Fruit fly (Drosophila melanogaster) whole organism, embryonic: Measurements from ENCODE around the gene CG46313.

Source experiments
- BEAF-32 ChIP-seq: fragments of 200-800 bp; sonication (Bioruptor generic); optimal IDR thresholded peaks from 3 replicates; lab custom pipeline; 2017; ENCODE audit warnings: missing biosample characterization, missing genetic modification characterization, mild to moderate bottlenecking, moderate library complexity, missing genetic modification reagents
- Bgb ChIP-seq: fragments of 200-800 bp; sonication (Bioruptor generic); IDR thresholded peaks from 2 replicates; pipeline ENCODE4 v1.3.6; 2022; ENCODE audit warnings: missing biosample characterization, missing genetic modification characterization; ENCODE audit not compliant: partially characterized antibody
- CG10366 ChIP-seq: fragments of 200-800 bp; sonication (Bioruptor generic); IDR thresholded peaks from 2 replicates; pipeline ENCODE4 v1.3.6; 2022; ENCODE audit warnings: missing biosample characterization, missing genetic modification characterization
- CG11247 ChIP-seq: fragments of 200-800 bp; sonication (Bioruptor generic); IDR thresholded peaks from 2 replicates; pipeline ENCODE4 v1.3.6; 2022; ENCODE audit warnings: missing biosample characterization, missing genetic modification characterization
- CG11695 ChIP-seq: fragments of 200-800 bp; sonication (Bioruptor generic); IDR thresholded peaks from 3 replicates; pipeline ENCODE4 v1.3.6; 2022; ENCODE audit warnings: missing biosample characterization, missing genetic modification characterization
- CG11723 ChIP-seq: fragments of 200-800 bp; sonication (Bioruptor generic); optimal IDR thresholded peaks from 2 replicates; lab custom pipeline; 2017; ENCODE audit warnings: missing biosample characterization, mild to moderate bottlenecking, missing genetic modification characterization
- CG12104 ChIP-seq: fragments of 200-800 bp; sonication (Bioruptor generic); optimal IDR thresholded peaks from 3 replicates; lab custom pipeline; 2016; ENCODE audit warnings: missing biosample characterization, missing genetic modification characterization
- CG14050 ChIP-seq: fragments of 200-800 bp; sonication (Bioruptor generic); IDR thresholded peaks from 3 replicates; pipeline ENCODE4 v1.3.6; 2022; ENCODE audit warnings: missing biosample characterization, missing genetic modification characterization
- CG18476 ChIP-seq: fragments of 200-800 bp; sonication (Bioruptor generic); optimal IDR thresholded peaks from 2 replicates; lab custom pipeline; 2016; ENCODE audit warnings: missing biosample characterization, mild to moderate bottlenecking, missing genetic modification characterization
- CG2120 ChIP-seq: fragments of 200-800 bp; sonication (Bioruptor generic); optimal IDR thresholded peaks from 3 replicates; lab custom pipeline; 2016; ENCODE audit warnings: missing biosample characterization, missing genetic modification characterization
- CG2875 ChIP-seq: fragments of 200-800 bp; sonication (Bioruptor generic); optimal IDR thresholded peaks from 2 replicates; lab custom pipeline; 2017; ENCODE audit warnings: missing biosample characterization, mild to moderate bottlenecking, missing genetic modification characterization, missing genetic modification reagents
- CG31365 ChIP-seq: fragments of 200-800 bp; sonication (Bioruptor generic); optimal IDR thresholded peaks from 2 replicates; lab custom pipeline; 2018; ENCODE audit warnings: missing biosample characterization, mild to moderate bottlenecking, missing genetic modification characterization
- CG31441 ChIP-seq: fragments of 200-800 bp; sonication (Bioruptor generic); IDR thresholded peaks from 2 replicates; pipeline ENCODE4 v1.3.6; 2022; ENCODE audit warnings: missing biosample characterization, missing genetic modification characterization
- CG33557 ChIP-seq: fragments of 200-800 bp; sonication (Bioruptor generic); optimal IDR thresholded peaks from 2 replicates; lab custom pipeline; 2019; ENCODE audit warnings: missing biosample characterization, mild to moderate bottlenecking, missing genetic modification characterization, moderate library complexity
- CG3726 ChIP-seq: fragments of 200-800 bp; sonication (Bioruptor generic); IDR thresholded peaks from 3 replicates; pipeline ENCODE4, ENCODE4 v1.3.6; 2022; ENCODE audit warnings: missing biosample characterization, missing genetic modification characterization
- CG6272 ChIP-seq: fragments of 200-800 bp; sonication (Bioruptor generic); IDR thresholded peaks from 2 replicates; pipeline ENCODE4 v1.3.6; 2022; ENCODE audit warnings: missing biosample characterization, missing genetic modification characterization
- CG7357 ChIP-seq: fragments of 200-800 bp; sonication (Bioruptor generic); IDR thresholded peaks from 3 replicates; pipeline ENCODE4 v1.3.6; 2022; ENCODE audit warnings: missing biosample characterization, missing genetic modification characterization
- CG9437 ChIP-seq: fragments of 200-800 bp; sonication (Bioruptor generic); optimal IDR thresholded peaks from 2 replicates; lab custom pipeline; 2018; ENCODE audit warnings: missing biosample characterization, mild to moderate bottlenecking, missing genetic modification characterization
- CHES-1-like ChIP-seq: fragments of 200-800 bp; sonication (Bioruptor generic); optimal IDR thresholded peaks from 2 replicates; lab custom pipeline; 2016; ENCODE audit warnings: missing biosample characterization, missing genetic modification characterization
- Dad ChIP-seq: fragments of 200-800 bp; sonication (Bioruptor generic); optimal IDR thresholded peaks from 3 replicates; lab custom pipeline; 2016; ENCODE audit warnings: missing biosample characterization, missing genetic modification characterization
- Dref ChIP-seq: fragments of 200-800 bp; sonication (Bioruptor generic); IDR thresholded peaks from 2 replicates; pipeline ENCODE4 v1.3.6; 2022; ENCODE audit warnings: missing biosample characterization, missing genetic modification characterization
- Eip74EF ChIP-seq, 2 experiments: fragments of 200-800 bp in 1 of 2; fragments of >200 bp in 1 of 2; sonication (Bioruptor generic) in 1 of 2; optimal IDR thresholded peaks; 2 replicates each; lab custom pipeline; 2017 to 2019; ENCODE audit warnings: missing biosample characterization in 2 of 2, missing genetic modification characterization in 2 of 2, mild to moderate bottlenecking in 1 of 2, moderate library complexity in 1 of 2
- GATAe ChIP-seq: fragments of 200-800 bp; sonication (Bioruptor generic); conservative IDR thresholded peaks from 2 replicates; pipeline ENCODE4 v1.3.6; 2022; ENCODE audit warnings: missing biosample characterization, missing genetic modification characterization
- Gug ChIP-seq: fragments of 200-800 bp; sonication (Bioruptor generic); IDR thresholded peaks from 4 replicates; pipeline ENCODE4 v1.3.6; 2022; ENCODE audit warnings: missing biosample characterization, missing genetic modification characterization
- H15 ChIP-seq: fragments of 200-800 bp; sonication (Bioruptor generic); IDR thresholded peaks from 3 replicates; pipeline ENCODE4 v1.3.6; 2022; ENCODE audit warnings: missing biosample characterization, missing genetic modification characterization
- HLH3B ChIP-seq: fragments of 200-800 bp; sonication (Bioruptor generic); IDR thresholded peaks from 2 replicates; pipeline ENCODE4 v1.3.6; 2022; ENCODE audit warnings: missing biosample characterization, missing genetic modification characterization
- NC2β ChIP-seq: fragments of 200-800 bp; sonication (Bioruptor generic); optimal IDR thresholded peaks from 2 replicates; lab custom pipeline; 2016; ENCODE audit warnings: missing biosample characterization, missing genetic modification characterization
- Opbp ChIP-seq: fragments of 200-800 bp; sonication (Bioruptor generic); IDR thresholded peaks from 3 replicates; pipeline ENCODE4 v1.3.6; 2022; ENCODE audit warnings: missing biosample characterization, missing genetic modification characterization; ENCODE audit not compliant: partially characterized antibody
- Sry-β ChIP-seq: fragments of 200-800 bp; sonication (Bioruptor generic); optimal IDR thresholded peaks from 2 replicates; lab custom pipeline; 2018; ENCODE audit warnings: missing biosample characterization, mild to moderate bottlenecking, missing genetic modification characterization, moderate library complexity
- Xbp1 ChIP-seq: fragments of 200-800 bp; sonication (Bioruptor generic); optimal IDR thresholded peaks from 3 replicates; lab custom pipeline; 2016; ENCODE audit warnings: missing biosample characterization, mild to moderate bottlenecking, missing genetic modification characterization
- al ChIP-seq: fragments of 200-800 bp; sonication (Bioruptor generic); IDR thresholded peaks from 2 replicates; pipeline ENCODE4 v1.3.6; 2022; ENCODE audit warnings: missing biosample characterization, missing genetic modification characterization
- bowl ChIP-seq: fragments of 200-800 bp; sonication (Bioruptor generic); IDR thresholded peaks from 2 replicates; pipeline ENCODE4 v1.3.6; 2022; ENCODE audit warnings: missing biosample characterization, missing genetic modification characterization
- bsh ChIP-seq, 2 experiments: fragments of 200-800 bp; sonication (Bioruptor generic); optimal IDR thresholded peaks; 2 replicates each; lab custom pipeline; 2017 to 2018; ENCODE audit warnings: mild to moderate bottlenecking in 2 of 2, missing biosample characterization in 2 of 2, missing genetic modification characterization in 2 of 2, moderate library complexity in 1 of 2
- cad ChIP-seq: fragments of >200 bp; optimal IDR thresholded peaks from 2 replicates; lab custom pipeline; 2017; ENCODE audit warnings: missing biosample characterization, missing genetic modification characterization
- dati ChIP-seq: fragments of 200-800 bp; sonication (Bioruptor generic); IDR thresholded peaks from 2 replicates; pipeline ENCODE4 v1.3.6; 2022; ENCODE audit warnings: missing biosample characterization, missing genetic modification characterization
- disco-r ChIP-seq: fragments of 200-800 bp; sonication (Bioruptor generic); optimal IDR thresholded peaks from 2 replicates; lab custom pipeline; 2016; ENCODE audit warnings: missing biosample characterization, missing genetic modification characterization
- ewg ChIP-seq: fragments of 200-800 bp; sonication (Bioruptor generic); optimal IDR thresholded peaks from 3 replicates; lab custom pipeline; 2017; ENCODE audit warnings: mild to moderate bottlenecking, missing biosample characterization, missing genetic modification reagents, missing genetic modification characterization
- gcm ChIP-seq: fragments of 200-800 bp; sonication (Bioruptor generic); optimal IDR thresholded peaks from 2 replicates; lab custom pipeline; 2019; ENCODE audit warnings: missing biosample characterization, mild to moderate bottlenecking, missing genetic modification characterization, moderate library complexity
- lola ChIP-seq, 3 experiments: fragments of >200 bp in 2 of 3; fragments of 200-800 bp in 1 of 3; sonication (Bioruptor generic) in 1 of 3; optimal IDR thresholded peaks; 2 replicates each; lab custom pipeline; 2017 to 2019; ENCODE audit warnings: missing biosample characterization in 3 of 3, missing genetic modification characterization in 3 of 3, mild to moderate bottlenecking in 1 of 3, moderate library complexity in 1 of 3
- nerfin-1 ChIP-seq: fragments of 200-800 bp; sonication (Bioruptor generic); optimal IDR thresholded peaks from 3 replicates; lab custom pipeline; 2019; ENCODE audit warnings: missing biosample characterization, mild to moderate bottlenecking, missing genetic modification characterization, moderate library complexity
- onecut ChIP-seq: fragments of 200-800 bp; sonication (Bioruptor generic); IDR thresholded peaks from 2 replicates; pipeline ENCODE4 v1.3.6; 2022; ENCODE audit warnings: missing biosample characterization, missing genetic modification characterization
- prd ChIP-seq, 3 experiments: fragments of >200 bp in 2 of 3; fragments of 200-800 bp in 1 of 3; sonication (Bioruptor generic) in 1 of 3; optimal IDR thresholded peaks in 2 of 3; IDR thresholded peaks in 1 of 3; 2 replicates in 2 of 3; 3 replicates in 1 of 3; pipeline versions ENCODE4 v1.3.6 to Lab custom; 2017 to 2022; ENCODE audit warnings: missing biosample characterization in 1 of 3, missing genetic modification characterization in 1 of 3
- sna ChIP-seq: fragments of 200-800 bp; sonication (Bioruptor generic); IDR thresholded peaks from 2 replicates; pipeline ENCODE4 v1.3.6; 2022; ENCODE audit warnings: missing biosample characterization, missing genetic modification characterization; ENCODE audit not compliant: partially characterized antibody
- ssp ChIP-seq: fragments of 200-800 bp; sonication (Bioruptor generic); IDR thresholded peaks from 2 replicates; pipeline ENCODE4 v1.3.6; 2022; ENCODE audit warnings: missing biosample characterization, missing genetic modification characterization
- tap ChIP-seq: fragments of 200-800 bp; optimal IDR thresholded peaks from 3 replicates; lab custom pipeline; 2019; ENCODE audit warnings: missing biosample characterization, mild to moderate bottlenecking, missing genetic modification characterization, moderate library complexity
- tgo ChIP-seq: fragments of 200-800 bp; sonication (Bioruptor generic); IDR thresholded peaks from 3 replicates; pipeline ENCODE4 v1.3.6; 2022; ENCODE audit warnings: missing biosample characterization, missing genetic modification characterization
- tin ChIP-seq: fragments of 200-800 bp; sonication (Bioruptor generic); optimal IDR thresholded peaks from 3 replicates; lab custom pipeline; 2016; ENCODE audit warnings: missing biosample characterization, missing genetic modification characterization
- z ChIP-seq: fragments of 200-800 bp; sonication (Bioruptor generic); IDR thresholded peaks from 3 replicates; pipeline ENCODE4 v1.3.6; 2022; ENCODE audit warnings: missing biosample characterization, missing genetic modification characterization

The CG46313 gene

DNA sequence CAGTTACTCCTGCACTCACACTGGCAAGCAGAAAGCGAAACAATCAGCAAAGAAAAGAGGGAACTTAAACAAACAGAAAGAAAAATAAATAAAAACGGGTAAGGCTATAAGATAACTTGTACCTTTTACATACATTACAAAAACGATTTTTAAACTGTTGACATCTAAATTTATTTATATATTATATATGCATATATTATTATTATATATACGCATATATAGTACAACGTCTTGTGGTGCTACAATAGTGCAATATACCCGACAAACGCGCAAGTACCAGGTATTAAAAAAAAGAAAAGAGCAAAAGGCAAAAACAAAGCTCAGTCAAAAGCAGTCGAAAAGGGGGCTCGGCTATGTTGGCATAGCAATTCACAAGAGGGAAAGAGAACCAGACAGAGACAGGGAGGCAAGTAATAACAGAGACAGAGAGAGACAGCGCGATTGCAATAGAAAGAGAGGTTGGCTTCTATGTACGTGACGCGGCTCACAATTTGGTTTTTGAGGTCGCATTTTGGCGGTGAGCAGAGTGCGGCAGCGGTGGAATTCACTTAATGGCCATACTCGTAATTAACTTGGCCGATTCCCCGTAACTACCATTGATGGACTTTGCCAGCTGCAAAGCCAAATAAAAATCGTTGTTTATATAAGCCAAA is 24.2 kb upstream of the CG46313 start (continued):
- TF ChIP-seq bsh (GFP tag; optimal IDR thresholded peaks at IDR 0.05; lab: Kevin White, UChicago), result peak; percentile 88 to 92
- TF ChIP-seq prd (optimal IDR thresholded peaks at IDR 0.05; lab: Kevin White, UChicago), result no peak
- TF ChIP-seq prd (GFP tag; IDR thresholded peaks at IDR 0.05; lab: Robert Waterston, UW), result peak; percentile 86
- no peak for TF ChIP-seq GATAe (GFP tag; lab: Robert Waterston, UW)
- peak; percentile 88 for TF ChIP-seq CG10366
- no peak for TF ChIP-seq CG3726
- TF ChIP-seq dati (GFP tag; lab: Robert Waterston, UW), result 0 out of 2 replicates have a peak, but pooled peaks have one; percentile 27
- peak; percentile 31; the same call in 1 of the 3 replicates for TF ChIP-seq CG7357 (GFP tag; lab: Robert Waterston, UW)
- peak; percentile 58; the same call in 1 of the 2 replicates for TF ChIP-seq onecut (GFP tag; lab: Robert Waterston, UW)
- peak in 1 of 2 experiments; percentile 61 for TF ChIP-seq Eip74EF (GFP tag; optimal IDR thresholded peaks at IDR 0.05; lab: Kevin White, UChicago)
- TF ChIP-seq Bgb (GFP tag; lab: Robert Waterston, UW), result no peak; the same call in 1 of the 2 replicates
- TF ChIP-seq Gug (GFP tag; lab: Robert Waterston, UW), result peak; percentile 77
- no peak for TF ChIP-seq Sry-β (GFP tag; lab: Kevin White, UChicago)
- TF ChIP-seq CG2875 (GFP tag; lab: Kevin White, UChicago), result peak; percentile 72
- peak; percentile 66 for TF ChIP-seq tap (tag; lab: Kevin White, UChicago)
- TF ChIP-seq ssp (GFP tag; lab: Robert Waterston, UW), result peak; percentile 78
- peak; percentile 32; the same call in 1 of the 2 replicates for TF ChIP-seq al (GFP tag; lab: Robert Waterston, UW)
- TF ChIP-seq ewg (GFP tag; lab: Kevin White, UChicago), result peak; percentile 66
- no peak for TF ChIP-seq Opbp (GFP tag; lab: Robert Waterston, UW)
- peak; percentile 32 for TF ChIP-seq CG18476 (GFP tag; lab: Kevin White, UChicago)
- peak; percentile 56 for TF ChIP-seq CG12104 (GFP tag; lab: Kevin White, UChicago)
- no peak for TF ChIP-seq NC2β
- TF ChIP-seq CG11247 (GFP tag; lab: Robert Waterston, UW), result peak; percentile 63; the same call in 1 of the 2 replicates
- peak; percentile 2 for TF ChIP-seq nerfin-1 (tag; lab: Kevin White, UChicago)
- TF ChIP-seq CG11723 (GFP tag; lab: Kevin White, UChicago), result peak; percentile 22
- TF ChIP-seq CG9437 (GFP tag; lab: Kevin White, UChicago), result peak; percentile 18
- no peak for TF ChIP-seq CG33557 (GFP tag; lab: Kevin White, UChicago)
- TF ChIP-seq sna (GFP tag; lab: Robert Waterston, UW), result no peak
- peak; percentile 80 for TF ChIP-seq CG11695 (GFP tag; lab: Robert Waterston, UW)
- peak; percentile 60 for TF ChIP-seq tin (GFP tag; lab: Kevin White, UChicago)
- 0 out of 2 replicates have a peak, but pooled peaks have one; percentile 49 for TF ChIP-seq bowl
- TF ChIP-seq HLH3B (GFP tag; lab: Robert Waterston, UW), result peak; percentile 92
- TF ChIP-seq CG2120 (GFP tag; lab: Kevin White, UChicago), result no peak
- peak; percentile 81 for TF ChIP-seq CG31441
- TF ChIP-seq gcm, result peak; percentile 61
- TF ChIP-seq Dref (GFP tag; lab: Robert Waterston, UW), result no peak
- no peak for TF ChIP-seq disco-r (GFP tag; lab: Kevin White, UChicago)
- TF ChIP-seq Dad (GFP tag; lab: Kevin White, UChicago), result no peak
- TF ChIP-seq lola (GFP tag; optimal IDR thresholded peaks at IDR 0.05; lab: Kevin White, UChicago), result peak in 1 of 3 experiments; percentile 52
- peak; percentile 74 for TF ChIP-seq Xbp1
- peak; percentile 78 for TF ChIP-seq CG14050 (GFP tag; lab: Robert Waterston, UW)
- peak; percentile 87 for TF ChIP-seq tgo (GFP tag; lab: Robert Waterston, UW)
- TF ChIP-seq CG31365 (tag; lab: Kevin White, UChicago), result no peak
- peak; percentile 69; the same call in 2 of the 3 replicates for TF ChIP-seq H15 (GFP tag; lab: Robert Waterston, UW)
- TF ChIP-seq CHES-1-like (GFP tag; lab: Kevin White, UChicago), result no peak
- no peak for TF ChIP-seq cad (GFP tag; lab: Kevin White, UChicago)
- TF ChIP-seq z (GFP tag; lab: Robert Waterston, UW), result no peak; the same call in 2 of the 3 replicates
- TF ChIP-seq BEAF-32 (GFP tag; lab: Kevin White, UChicago), result no peak
- peak; percentile 68 for TF ChIP-seq CG6272 (GFP tag; lab: Robert Waterston, UW)
